Worm (Caenorhabditis elegans) whole organism, early embryonic: Measurements from ENCODE around the gene T03G6.3.

Experiments
- F13C5.2 ChIP-seq: sonication (generic microtip); optimal IDR thresholded peaks from 2 replicates; lab custom pipeline; 2017; ENCODE audit warnings: mild to moderate bottlenecking, missing genetic modification characterization, inconsistent platforms, missing compliant biosample characterization
- ama-1 ChIP-seq: fragments of 150-350 bp; optimal IDR thresholded peaks from 2 replicates; lab custom pipeline; 2014
- ceh-13 ChIP-seq: fragments of 200-800 bp; sonication (Bioruptor generic); optimal IDR thresholded peaks from 2 replicates; lab custom pipeline; 2018; ENCODE audit warnings: mild to moderate bottlenecking, missing genetic modification characterization, missing compliant biosample characterization
- ets-7 ChIP-seq: sonication (generic microtip); optimal IDR thresholded peaks from 2 replicates; lab custom pipeline; 2016; ENCODE audit warnings: missing genotype, missing genetic modification characterization, missing compliant biosample characterization
- flt-1 ChIP-seq: fragments of 200-800 bp; sonication (Bioruptor generic); IDR thresholded peaks from 2 replicates; pipeline ENCODE4 v1.3.6; 2022; ENCODE audit warnings: missing genetic modification characterization, missing compliant biosample characterization
- hmg-4 ChIP-seq: fragments of 200-800 bp; sonication (Bioruptor generic); optimal IDR thresholded peaks from 2 replicates; lab custom pipeline; 2018; ENCODE audit warnings: mild to moderate bottlenecking, missing genetic modification characterization, missing compliant biosample characterization
- hnd-1 ChIP-seq: sonication (generic microtip); optimal IDR thresholded peaks from 2 replicates; lab custom pipeline; 2016; ENCODE audit warnings: missing genetic modification characterization, missing compliant biosample characterization
- pes-1 ChIP-seq: fragments of 200-800 bp; sonication (Bioruptor generic); IDR thresholded peaks from 2 replicates; pipeline ENCODE4 v1.3.6; 2022; ENCODE audit warnings: missing genetic modification reagents, missing genetic modification characterization, missing compliant biosample characterization
- sea-1 ChIP-seq: fragments of 200-800 bp; sonication (Bioruptor generic); conservative IDR thresholded peaks from 2 replicates; pipeline ENCODE4 v1.3.6; 2022; ENCODE audit warnings: missing genetic modification characterization, missing compliant biosample characterization
- tbx-11 ChIP-seq: fragments of 200-800 bp; sonication (Bioruptor generic); IDR thresholded peaks from 2 replicates; pipeline ENCODE4 v1.3.6; 2022; ENCODE audit warnings: missing genetic modification characterization, missing compliant biosample characterization
- tbx-37 ChIP-seq: fragments of 200-800 bp; sonication (Bioruptor generic); conservative IDR thresholded peaks from 2 replicates; pipeline ENCODE4 v1.3.6; 2022; ENCODE audit warnings: missing genetic modification reagents, missing genetic modification characterization, missing compliant biosample characterization
- tra-4 ChIP-seq: sonication (generic microtip); optimal IDR thresholded peaks from 2 replicates; lab custom pipeline; 2017; ENCODE audit warnings: missing genetic modification characterization, missing compliant biosample characterization

ce11 chrX:2641094-2641493 is 25.6 kb upstream of the T03G6.3 start:
- TF ChIP-seq pes-1 (GFP tag; lab: Robert Waterston, UW) (no peak), tbx-37 (GFP tag; lab: Robert Waterston, UW) (no peak), ama-1 (lab: Kevin White, UChicago) (no peak), sea-1 (GFP tag; lab: Robert Waterston, UW) (no peak), flt-1 (GFP tag; lab: Robert Waterston, UW) (no peak), ets-7 (tag; lab: Kevin White, UChicago) (no peak), hmg-4 (GFP tag; lab: Kevin White, UChicago) (no peak), tbx-11 (GFP tag; lab: Robert Waterston, UW) (no peak), tra-4 (tag; lab: Kevin White, UChicago) (no peak), hnd-1 (no peak), F13C5.2 (tag; lab: Kevin White, UChicago) (no peak), ceh-13 (no peak)
